Fruit fly (Drosophila melanogaster) whole organism, wandering third instar larva: Measurements from ENCODE around the gene Aladin.

ENCODE experiments used
- Abd-B ChIP-seq: fragments of >200 bp; optimal IDR thresholded peaks from 2 replicates; lab custom pipeline; 2017; ENCODE audit warnings: missing biosample characterization, missing genetic modification characterization
- CG32264 ChIP-seq: fragments of 200-800 bp; sonication (Bioruptor generic); optimal IDR thresholded peaks from 2 replicates; lab custom pipeline; 2016; ENCODE audit warnings: missing biosample characterization, missing genetic modification characterization
- CG9705 ChIP-seq: fragments of 200-800 bp; sonication (Bioruptor generic); optimal IDR thresholded peaks from 2 replicates; lab custom pipeline; 2018; ENCODE audit warnings: missing biosample characterization, mild to moderate bottlenecking, missing genetic modification characterization
- CrebA ChIP-seq: fragments of 200-800 bp; sonication (Bioruptor generic); optimal IDR thresholded peaks from 2 replicates; lab custom pipeline; 2016; ENCODE audit warnings: missing biosample characterization, mild to moderate bottlenecking, missing genetic modification characterization, borderline replicate concordance
- Dfd ChIP-seq: fragments of >200 bp; optimal IDR thresholded peaks from 2 replicates; lab custom pipeline; 2017; ENCODE audit warnings: missing biosample characterization, missing genetic modification characterization
- GATAd ChIP-seq: sonication (Bioruptor generic); optimal IDR thresholded peaks from 2 replicates; lab custom pipeline; 2016; ENCODE audit warnings: missing biosample characterization, missing genetic modification characterization
- HLH106 ChIP-seq: fragments of 200-800 bp; optimal IDR thresholded peaks from 3 replicates; lab custom pipeline; 2019; ENCODE audit warnings: missing biosample characterization, mild to moderate bottlenecking, missing genetic modification characterization, moderate library complexity
- Hnf4 ChIP-seq: fragments of 200-800 bp; sonication (Bioruptor generic); optimal IDR thresholded peaks from 2 replicates; lab custom pipeline; 2016; ENCODE audit warnings: missing biosample characterization, mild to moderate bottlenecking, missing genetic modification characterization
- Hr78 ChIP-seq: fragments of >200 bp; optimal IDR thresholded peaks from 2 replicates; lab custom pipeline; 2017; ENCODE audit warnings: missing biosample characterization, missing genetic modification characterization
- Hr83 ChIP-seq: fragments of 200-300 bp; sonication (Bioruptor generic); optimal IDR thresholded peaks from 2 replicates; lab custom pipeline; 2016; ENCODE audit warnings: missing biosample characterization, mild to moderate bottlenecking, missing genetic modification characterization, moderate library complexity; ENCODE audit not compliant: poor library complexity, severe bottlenecking
- Jra ChIP-seq: sonication (Bioruptor generic); optimal IDR thresholded peaks from 2 replicates; lab custom pipeline; 2016; ENCODE audit warnings: missing biosample characterization, missing genetic modification characterization
- Mio ChIP-seq: sonication (Bioruptor generic); optimal IDR thresholded peaks from 2 replicates; lab custom pipeline; 2016; ENCODE audit warnings: missing biosample characterization, missing genetic modification characterization
- Myc ChIP-seq: fragments of >200 bp; optimal IDR thresholded peaks from 2 replicates; lab custom pipeline; 2017
- OdsH ChIP-seq: fragments of 200-800 bp; sonication (Bioruptor generic); optimal IDR thresholded peaks from 2 replicates; lab custom pipeline; 2016; ENCODE audit warnings: missing biosample characterization, mild to moderate bottlenecking, missing genetic modification characterization
- Rel ChIP-seq, 2 experiments: fragments of 200-800 bp; sonication (Bioruptor generic) in 1 of 2; optimal IDR thresholded peaks; 2 replicates in 1 of 2; 3 replicates in 1 of 2; lab custom pipeline; 2016 to 2019; ENCODE audit warnings: mild to moderate bottlenecking in 2 of 2, missing biosample characterization in 2 of 2, missing genetic modification characterization in 2 of 2, moderate library complexity in 1 of 2
- Sp1 ChIP-seq: fragments of 200-800 bp; sonication (Bioruptor generic); optimal IDR thresholded peaks from 3 replicates; lab custom pipeline; 2019; ENCODE audit warnings: missing biosample characterization, mild to moderate bottlenecking, missing genetic modification characterization, moderate library complexity
- Vsx2 ChIP-seq: fragments of 200-300, 225-300 bp; sonication (Bioruptor generic); optimal IDR thresholded peaks from 2 replicates; lab custom pipeline; 2018; ENCODE audit warnings: missing biosample characterization, missing genetic modification characterization; ENCODE audit not compliant: partially characterized antibody
- br ChIP-seq: fragments of 200-800 bp; sonication (Bioruptor generic); optimal IDR thresholded peaks from 2 replicates; lab custom pipeline; 2016; ENCODE audit warnings: missing biosample characterization, missing genetic modification characterization
- brk ChIP-seq: fragments of 200-800 bp; sonication (Bioruptor generic); optimal IDR thresholded peaks from 2 replicates; lab custom pipeline; 2016; ENCODE audit warnings: missing biosample characterization, mild to moderate bottlenecking, missing genetic modification characterization
- dl ChIP-seq, 2 experiments: fragments of 175-275, 200-275 bp in 1 of 2; fragments of 200-275 bp in 1 of 2; sonication (Bioruptor generic); optimal IDR thresholded peaks; lab custom pipeline; 2018; ENCODE audit warnings: mild to moderate bottlenecking in 2 of 2, missing biosample characterization in 2 of 2, missing genetic modification characterization in 2 of 2, moderate library complexity in 2 of 2; ENCODE audit not compliant: partially characterized antibody in 2 of 2, insufficient read depth in 1 of 2
- dmrt93B ChIP-seq: fragments of 200-800 bp; sonication (Bioruptor generic); optimal IDR thresholded peaks from 2 replicates; lab custom pipeline; 2018; ENCODE audit warnings: missing biosample characterization, mild to moderate bottlenecking, missing genetic modification characterization
- foxo ChIP-seq, 2 experiments: fragments of 200-800 bp; sonication (Bioruptor generic); optimal IDR thresholded peaks; 2 replicates in 1 of 2; 3 replicates in 1 of 2; lab custom pipeline; 2016 to 2017; ENCODE audit warnings: missing biosample characterization in 2 of 2, missing genetic modification characterization in 2 of 2
- fru ChIP-seq: fragments of 200-800 bp; sonication (Bioruptor generic); optimal IDR thresholded peaks from 3 replicates; lab custom pipeline; 2016; ENCODE audit warnings: missing biosample characterization, mild to moderate bottlenecking, missing genetic modification characterization
- h ChIP-seq: fragments of 200-800 bp; sonication (Bioruptor generic); optimal IDR thresholded peaks from 3 replicates; lab custom pipeline; 2016; ENCODE audit warnings: missing biosample characterization, mild to moderate bottlenecking, missing genetic modification characterization
- jim ChIP-seq: fragments of 175-275, 200-325 bp; sonication (Bioruptor generic); optimal IDR thresholded peaks from 2 replicates; lab custom pipeline; 2016; ENCODE audit warnings: missing biosample characterization, mild to moderate bottlenecking, missing genetic modification characterization
- lola ChIP-seq: fragments of >200 bp; optimal IDR thresholded peaks from 2 replicates; lab custom pipeline; 2017; ENCODE audit warnings: missing biosample characterization, missing genetic modification characterization
- pan ChIP-seq: fragments of >200 bp; optimal IDR thresholded peaks from 2 replicates; lab custom pipeline; 2017
- psq ChIP-seq: fragments of 200-800 bp; sonication (Bioruptor generic); optimal IDR thresholded peaks from 3 replicates; lab custom pipeline; 2017; ENCODE audit warnings: missing biosample characterization, mild to moderate bottlenecking, missing genetic modification characterization, moderate library complexity
- rgr ChIP-seq: fragments of 200-800 bp; sonication (Bioruptor generic); optimal IDR thresholded peaks from 3 replicates; lab custom pipeline; 2016; ENCODE audit warnings: missing biosample characterization, mild to moderate bottlenecking, missing genetic modification characterization
- sv ChIP-seq: fragments of 200-800 bp; sonication (Bioruptor generic); optimal IDR thresholded peaks from 3 replicates; lab custom pipeline; 2016; ENCODE audit warnings: missing biosample characterization, missing genetic modification characterization
- tai ChIP-seq: sonication (Bioruptor generic); optimal IDR thresholded peaks from 2 replicates; lab custom pipeline; 2016; ENCODE audit warnings: missing biosample characterization, missing genetic modification characterization
- usp ChIP-seq: fragments of >200 bp; optimal IDR thresholded peaks from 2 replicates; lab custom pipeline; 2017; ENCODE audit warnings: missing biosample characterization, missing genetic modification characterization
- woc ChIP-seq: sonication (Bioruptor generic); optimal IDR thresholded peaks from 2 replicates; lab custom pipeline; 2016; ENCODE audit warnings: missing biosample characterization, mild to moderate bottlenecking, missing genetic modification characterization

Aladin gene

dm6 chrX:9252051-9252708 is 21.0 kb upstream of the Aladin start:
- TF ChIP-seq jim (GFP tag; lab: Kevin White, UChicago) (no peak), tai (GFP tag; lab: Kevin White, UChicago) (no peak), usp (GFP tag; lab: Kevin White, UChicago) (no peak), Hnf4 (GFP tag; lab: Kevin White, UChicago) (no peak), CG9705 (no peak), br (GFP tag; lab: Kevin White, UChicago) (no peak), Abd-B (GFP tag; lab: Kevin White, UChicago) (no peak), CG32264 (GFP tag; lab: Kevin White, UChicago) (no peak), brk (no peak), Mio (no peak), Dfd (no peak), Jra (GFP tag; lab: Kevin White, UChicago) (no peak), GATAd (GFP tag; lab: Kevin White, UChicago) (no peak), HLH106 (tag; lab: Kevin White, UChicago) (peak; percentile 5), Rel (GFP tag; optimal IDR thresholded peaks at IDR 0.05; lab: Kevin White, UChicago) (no peak), Rel (tag; optimal IDR thresholded peaks at IDR 0.05; lab: Kevin White, UChicago) (peak; percentile 6), woc (peak; percentile 7)
- TF ChIP-seq, all 38 proteins: peak for 3

- TF ChIP-seq woc = no peak
- TF ChIP-seq usp (GFP tag; lab: Kevin White, UChicago) = no peak
- TF ChIP-seq Jra (GFP tag; lab: Kevin White, UChicago) = no peak
- TF ChIP-seq pan (lab: Kevin White, UChicago) = no peak
- no peak for TF ChIP-seq Vsx2 (GFP tag; lab: Kevin White, UChicago)
- no peak for TF ChIP-seq Hr78 (GFP tag; lab: Kevin White, UChicago)
- no peak for TF ChIP-seq Hnf4 (GFP tag; lab: Kevin White, UChicago)
- TF ChIP-seq dl (GFP tag; optimal IDR thresholded peaks at IDR 0.05; lab: Kevin White, UChicago; ENCODE audit: insufficient read depth in 1 of 2, partially characterized antibody in 2 of 2) = no peak
- no peak for TF ChIP-seq Sp1 (GFP tag; lab: Kevin White, UChicago)
- no peak for TF ChIP-seq Hr83 (GFP tag; lab: Kevin White, UChicago)
- TF ChIP-seq Abd-B (GFP tag; lab: Kevin White, UChicago) = no peak
Observed at dm6 chrX:9255021-9255420, 18.2 kb upstream of the Aladin start.

DNA sequence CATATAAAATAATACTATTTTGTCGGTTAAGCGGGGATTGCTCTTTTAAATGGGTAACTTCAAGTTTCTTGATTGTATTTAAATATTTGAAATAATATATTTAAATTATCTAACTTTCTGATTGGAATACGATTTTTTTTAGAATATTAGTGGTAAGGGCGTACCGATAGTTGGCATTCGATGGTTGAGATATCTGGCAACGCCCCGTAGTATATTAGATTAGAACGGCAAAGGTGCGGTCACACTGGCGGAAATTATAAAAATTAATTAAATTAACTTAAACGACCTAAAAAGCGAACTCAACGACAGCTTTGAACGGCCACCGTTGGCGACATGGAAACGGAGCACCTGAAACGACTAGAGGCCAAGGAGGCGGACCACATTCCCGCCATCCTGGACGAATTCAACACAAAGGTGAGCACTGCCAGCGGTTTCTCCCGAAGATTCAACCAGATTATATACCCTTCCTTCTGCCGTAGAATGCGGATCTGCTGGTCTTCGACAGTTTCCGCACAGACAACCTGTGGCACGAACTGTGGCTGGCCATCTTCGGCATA is 17.2 kb upstream of the Aladin start, which contains the start of gene ric8a:
Gene ric8a, plus strand, starts transcription at position 205 of the 557 bp plus-strand sequence.
- TF ChIP-seq br (GFP tag; lab: Kevin White, UChicago) = no peak
- no peak for TF ChIP-seq CG32264 (GFP tag; lab: Kevin White, UChicago)
- TF ChIP-seq woc = peak; percentile 7
- TF ChIP-seq h (GFP tag; lab: Kevin White, UChicago) = peak; percentile 8
- TF ChIP-seq Mio = no peak
- no peak for TF ChIP-seq CrebA (GFP tag; lab: Kevin White, UChicago)
- no peak for TF ChIP-seq usp (GFP tag; lab: Kevin White, UChicago)
- TF ChIP-seq Hr83 (GFP tag; lab: Kevin White, UChicago) = peak; percentile 15
- TF ChIP-seq pan (lab: Kevin White, UChicago) = no peak
- no peak for TF ChIP-seq sv
- TF ChIP-seq fru (GFP tag; lab: Kevin White, UChicago) = no peak
- TF ChIP-seq jim (GFP tag; lab: Kevin White, UChicago) = no peak
- TF ChIP-seq Myc (lab: Kevin White, UChicago) = no peak
- TF ChIP-seq HLH106 (tag; lab: Kevin White, UChicago) = peak; percentile 30
- TF ChIP-seq rgr (GFP tag; lab: Kevin White, UChicago) = peak; percentile 27

DNA sequence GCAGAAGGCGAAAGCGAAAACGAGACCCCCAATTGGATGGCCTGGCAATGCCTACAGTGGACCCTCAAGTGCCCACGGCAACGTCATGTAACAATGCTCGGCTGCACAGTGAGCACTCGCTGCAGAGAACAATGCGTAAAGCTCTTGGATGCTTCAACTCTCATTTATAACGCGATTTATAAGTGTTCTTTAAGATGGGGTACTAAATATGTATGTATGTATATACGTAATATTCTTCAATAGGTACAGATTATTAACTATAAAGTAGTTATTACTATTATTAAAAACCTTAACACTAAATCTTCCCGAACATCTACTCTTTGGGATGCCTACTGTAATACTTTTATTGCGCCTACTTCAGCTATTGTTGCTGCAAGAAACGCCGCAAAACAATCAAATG is 7.1 kb upstream of the Aladin start:
- TF ChIP-seq Hr83 (GFP tag; lab: Kevin White, UChicago) = no peak
- no peak for TF ChIP-seq Sp1 (GFP tag; lab: Kevin White, UChicago)
- no peak for TF ChIP-seq psq (GFP tag; lab: Kevin White, UChicago)
- no peak for TF ChIP-seq pan (lab: Kevin White, UChicago)
- TF ChIP-seq Jra (GFP tag; lab: Kevin White, UChicago) = no peak
- TF ChIP-seq sv = no peak
- no peak for TF ChIP-seq foxo (GFP tag; optimal IDR thresholded peaks at IDR 0.05; lab: Kevin White, UChicago)
- no peak for TF ChIP-seq dmrt93B (GFP tag; lab: Kevin White, UChicago)
- no peak for TF ChIP-seq Vsx2 (GFP tag; lab: Kevin White, UChicago)
- TF ChIP-seq woc = no peak
- no peak for TF ChIP-seq lola (GFP tag; lab: Kevin White, UChicago)
- no peak for TF ChIP-seq Mio
- no peak for TF ChIP-seq CrebA (GFP tag; lab: Kevin White, UChicago)
- no peak for TF ChIP-seq Abd-B (GFP tag; lab: Kevin White, UChicago)
- TF ChIP-seq CG9705 = no peak
- no peak for TF ChIP-seq h (GFP tag; lab: Kevin White, UChicago)
- no peak for TF ChIP-seq dl (GFP tag; optimal IDR thresholded peaks at IDR 0.05; lab: Kevin White, UChicago; ENCODE audit: insufficient read depth in 1 of 2, partially characterized antibody in 2 of 2)
- no peak for TF ChIP-seq Dfd
- no peak for TF ChIP-seq Hr78 (GFP tag; lab: Kevin White, UChicago)
- TF ChIP-seq OdsH = no peak
- TF ChIP-seq, all 38 proteins: peak for 0
